Fruit fly (Drosophila melanogaster) whole organism, embryonic: Measurements from ENCODE around the gene Smvt.

Experiments
- B-H2 ChIP-seq: fragments of 200-800 bp; sonication (Bioruptor generic); optimal IDR thresholded peaks from 2 replicates; lab custom pipeline; 2018; ENCODE audit warnings: missing biosample characterization, mild to moderate bottlenecking, missing genetic modification characterization
- Bgb ChIP-seq: fragments of 200-800 bp; sonication (Bioruptor generic); IDR thresholded peaks from 2 replicates; pipeline ENCODE4 v1.3.6; 2022; ENCODE audit warnings: missing biosample characterization, missing genetic modification characterization; ENCODE audit not compliant: partially characterized antibody
- CG10543 ChIP-seq: fragments of 200-800 bp; sonication (Bioruptor generic); optimal IDR thresholded peaks from 3 replicates; lab custom pipeline; 2017; ENCODE audit warnings: missing biosample characterization, mild to moderate bottlenecking, missing genetic modification characterization, moderate library complexity
- CG11085 ChIP-seq: fragments of 200-800 bp; sonication (Bioruptor generic); IDR thresholded peaks from 2 replicates; pipeline ENCODE4 v1.3.6; 2022; ENCODE audit warnings: missing biosample characterization, missing genetic modification characterization
- CG12299 ChIP-seq: fragments of 200-800 bp; sonication (Bioruptor generic); optimal IDR thresholded peaks from 2 replicates; lab custom pipeline; 2018; ENCODE audit warnings: missing biosample characterization, mild to moderate bottlenecking, missing genetic modification characterization
- CG12659 ChIP-seq: fragments of 200-800 bp; sonication (Bioruptor generic); optimal IDR thresholded peaks from 3 replicates; lab custom pipeline; 2017; ENCODE audit warnings: mild to moderate bottlenecking, missing biosample characterization, missing genetic modification reagents, missing genetic modification characterization
- CG12769 ChIP-seq: fragments of 200-800 bp; sonication (Bioruptor generic); optimal IDR thresholded peaks from 2 replicates; lab custom pipeline; 2019; ENCODE audit warnings: missing biosample characterization, mild to moderate bottlenecking, missing genetic modification characterization, moderate library complexity
- CG14667 ChIP-seq: fragments of 200-800 bp; sonication (Bioruptor generic); IDR thresholded peaks from 2 replicates; pipeline ENCODE4 v1.3.6; 2022; ENCODE audit warnings: missing biosample characterization, missing genetic modification characterization
- CG15696 ChIP-seq: fragments of 200-800 bp; sonication (Bioruptor generic); optimal IDR thresholded peaks from 2 replicates; lab custom pipeline; 2019; ENCODE audit warnings: missing biosample characterization, mild to moderate bottlenecking, missing genetic modification characterization, moderate library complexity
- CG1602 ChIP-seq: fragments of 200-800 bp; sonication (Bioruptor generic); optimal IDR thresholded peaks from 3 replicates; lab custom pipeline; 2016; ENCODE audit warnings: missing biosample characterization, missing genetic modification characterization
- CG18619 ChIP-seq: fragments of 200-800 bp; sonication (Bioruptor generic); optimal IDR thresholded peaks from 3 replicates; lab custom pipeline; 2017; ENCODE audit warnings: missing biosample characterization, mild to moderate bottlenecking, missing genetic modification characterization
- CG2120 ChIP-seq: fragments of 200-800 bp; sonication (Bioruptor generic); optimal IDR thresholded peaks from 3 replicates; lab custom pipeline; 2016; ENCODE audit warnings: missing biosample characterization, missing genetic modification characterization
- CG30020 ChIP-seq: fragments of 200-800 bp; optimal IDR thresholded peaks from 2 replicates; lab custom pipeline; 2019; ENCODE audit warnings: missing biosample characterization, mild to moderate bottlenecking, missing genetic modification characterization, moderate library complexity
- CG42726 ChIP-seq: fragments of 200-800 bp; sonication (Bioruptor generic); IDR thresholded peaks from 2 replicates; pipeline ENCODE4 v1.3.6; 2022; ENCODE audit warnings: missing biosample characterization, missing genetic modification characterization; ENCODE audit not compliant: partially characterized antibody
- CG4820 ChIP-seq: fragments of 200-800 bp; sonication (Bioruptor generic); optimal IDR thresholded peaks from 3 replicates; lab custom pipeline; 2016; ENCODE audit warnings: missing biosample characterization, missing genetic modification characterization
- CG4854 ChIP-seq: fragments of 200-800 bp; sonication (Bioruptor generic); optimal IDR thresholded peaks from 2 replicates; lab custom pipeline; 2016; ENCODE audit warnings: missing biosample characterization, missing genetic modification characterization, inconsistent platforms
- CG9797 ChIP-seq: fragments of 200-800 bp; sonication (Bioruptor generic); optimal IDR thresholded peaks from 3 replicates; lab custom pipeline; 2018; ENCODE audit warnings: missing biosample characterization, mild to moderate bottlenecking, missing genetic modification characterization
- CHES-1-like ChIP-seq: fragments of 200-800 bp; sonication (Bioruptor generic); optimal IDR thresholded peaks from 2 replicates; lab custom pipeline; 2016; ENCODE audit warnings: missing biosample characterization, missing genetic modification characterization
- Deaf1 ChIP-seq: fragments of 200-800 bp; optimal IDR thresholded peaks from 3 replicates; lab custom pipeline; 2019; ENCODE audit warnings: missing biosample characterization, mild to moderate bottlenecking, missing genetic modification characterization, moderate library complexity
- Dip3 ChIP-seq: fragments of 200-800 bp; sonication (Bioruptor generic); optimal IDR thresholded peaks from 3 replicates; lab custom pipeline; 2016; ENCODE audit warnings: missing biosample characterization, missing genetic modification characterization
- ERR ChIP-seq: fragments of 200-800 bp; sonication (Bioruptor generic); optimal IDR thresholded peaks from 2 replicates; lab custom pipeline; 2016; ENCODE audit warnings: missing biosample characterization, missing genetic modification characterization
- Ets65A ChIP-seq: fragments of 200-800 bp; sonication (Bioruptor generic); peaks from one replicate; lab custom pipeline; 2016; ENCODE audit warnings: missing biosample characterization, missing genetic modification characterization
- HLH3B ChIP-seq: fragments of 200-800 bp; sonication (Bioruptor generic); IDR thresholded peaks from 2 replicates; pipeline ENCODE4 v1.3.6; 2022; ENCODE audit warnings: missing biosample characterization, missing genetic modification characterization
- HmgZ ChIP-seq: fragments of 200-800 bp; sonication (Bioruptor generic); optimal IDR thresholded peaks from 2 replicates; lab custom pipeline; 2018; ENCODE audit warnings: missing biosample characterization, mild to moderate bottlenecking, missing genetic modification characterization
- Hr3 ChIP-seq: fragments of 200-800 bp; sonication (Bioruptor generic); optimal IDR thresholded peaks from 3 replicates; lab custom pipeline; 2016; ENCODE audit warnings: missing biosample characterization, missing genetic modification characterization
- Hr39 ChIP-seq: fragments of >200 bp; optimal IDR thresholded peaks from 2 replicates; lab custom pipeline; 2017
- Meics ChIP-seq: fragments of 200-800 bp; sonication (Bioruptor generic); optimal IDR thresholded peaks from 2 replicates; lab custom pipeline; 2017; ENCODE audit warnings: missing biosample characterization, mild to moderate bottlenecking, missing genetic modification characterization
- NfI ChIP-seq: fragments of 200-800 bp; sonication (Bioruptor generic); optimal IDR thresholded peaks from 3 replicates; lab custom pipeline; 2018; ENCODE audit warnings: missing biosample characterization, mild to moderate bottlenecking, missing genetic modification characterization, moderate library complexity
- bbx ChIP-seq: fragments of 200-800 bp; sonication (Bioruptor generic); IDR thresholded peaks from 2 replicates; pipeline ENCODE4 v1.3.6; 2022; ENCODE audit warnings: missing biosample characterization, missing genetic modification characterization; ENCODE audit not compliant: partially characterized antibody
- chinmo ChIP-seq: fragments of 200-800 bp; sonication (Bioruptor generic); IDR thresholded peaks from 4 replicates; pipeline ENCODE4 v1.3.6; 2022; ENCODE audit warnings: missing biosample characterization, missing genetic modification characterization; ENCODE audit not compliant: partially characterized antibody
- crol ChIP-seq: fragments of 200-800 bp; sonication (Bioruptor generic); IDR thresholded peaks from 2 replicates; pipeline ENCODE4 v1.3.6; 2022; ENCODE audit warnings: missing biosample characterization, missing genetic modification characterization
- eyg ChIP-seq: fragments of 200-800 bp; sonication (Bioruptor generic); optimal IDR thresholded peaks from 3 replicates; lab custom pipeline; 2016; ENCODE audit warnings: missing biosample characterization, missing genetic modification characterization
- gro ChIP-seq: fragments of 200-800 bp; sonication (Bioruptor generic); optimal IDR thresholded peaks from 2 replicates; lab custom pipeline; 2016; ENCODE audit warnings: missing biosample characterization, missing genetic modification characterization
- h ChIP-seq: fragments of >200 bp; optimal IDR thresholded peaks from 2 replicates; lab custom pipeline; 2017
- hbn ChIP-seq: fragments of 200-800 bp; sonication (Bioruptor generic); IDR thresholded peaks from 2 replicates; pipeline ENCODE4 v1.3.6; 2022; ENCODE audit warnings: missing biosample characterization, missing genetic modification characterization; ENCODE audit not compliant: partially characterized antibody
- lov ChIP-seq, 2 experiments: fragments of 200-800 bp in 1 of 2; fragments of >200 bp in 1 of 2; sonication (Bioruptor generic) in 1 of 2; IDR thresholded peaks in 1 of 2; optimal IDR thresholded peaks in 1 of 2; 2 replicates in 1 of 2; 3 replicates in 1 of 2; pipeline versions ENCODE4 v1.3.6 to Lab custom; 2017 to 2022; ENCODE audit warnings: missing biosample characterization in 1 of 2, missing genetic modification characterization in 1 of 2
- mld ChIP-seq: fragments of 200-800 bp; sonication (Bioruptor generic); IDR thresholded peaks from 3 replicates; pipeline ENCODE4 v1.3.6; 2022; ENCODE audit warnings: missing biosample characterization, missing genetic modification characterization; ENCODE audit not compliant: partially characterized antibody
- nom ChIP-seq: fragments of 200-800 bp; sonication (Bioruptor generic); optimal IDR thresholded peaks from 2 replicates; lab custom pipeline; 2017; ENCODE audit warnings: missing biosample characterization, missing genetic modification characterization, mild to moderate bottlenecking, moderate library complexity, missing genetic modification reagents
- org-1 ChIP-seq: fragments of 200-800 bp; sonication (Bioruptor generic); optimal IDR thresholded peaks from 2 replicates; lab custom pipeline; 2017; ENCODE audit warnings: missing biosample characterization, missing genetic modification characterization
- pb ChIP-seq: fragments of 200-800 bp; sonication (Bioruptor generic); optimal IDR thresholded peaks from 3 replicates; lab custom pipeline; 2016; ENCODE audit warnings: missing biosample characterization, missing genetic modification characterization
- pho ChIP-seq: fragments of 200-800 bp; sonication (Bioruptor generic); optimal IDR thresholded peaks from 2 replicates; lab custom pipeline; 2016; ENCODE audit warnings: missing biosample characterization, missing genetic modification characterization
- run ChIP-seq: fragments of 200-800 bp; sonication (Bioruptor generic); optimal IDR thresholded peaks from 3 replicates; lab custom pipeline; 2018; ENCODE audit warnings: missing biosample characterization, mild to moderate bottlenecking, missing genetic modification characterization
- salm ChIP-seq: fragments of 200-800 bp; sonication (Bioruptor generic); optimal IDR thresholded peaks from 2 replicates; lab custom pipeline; 2018; ENCODE audit warnings: missing biosample characterization, mild to moderate bottlenecking, missing genetic modification characterization
- sens ChIP-seq: fragments of 200-800 bp; sonication (Bioruptor generic); peaks from one replicate; lab custom pipeline; 2016; ENCODE audit warnings: missing biosample characterization, missing genetic modification characterization
- seq ChIP-seq: fragments of 200-800 bp; sonication (Bioruptor generic); IDR thresholded peaks from 2 replicates; pipeline ENCODE4 v1.3.6; 2022; ENCODE audit warnings: missing biosample characterization, missing genetic modification characterization
- shn ChIP-seq: fragments of 200-800 bp; sonication (Bioruptor generic); optimal IDR thresholded peaks from 3 replicates; lab custom pipeline; 2016; ENCODE audit warnings: missing biosample characterization, missing genetic modification characterization
- sisA ChIP-seq: fragments of 200-800 bp; sonication (Bioruptor generic); IDR thresholded peaks from 2 replicates; pipeline ENCODE4 v1.3.6; 2022; ENCODE audit warnings: missing biosample characterization, missing genetic modification characterization
- slbo ChIP-seq: fragments of 200-800 bp; sonication (Bioruptor generic); IDR thresholded peaks from 2 replicates; pipeline ENCODE4 v1.3.6; 2022; ENCODE audit warnings: missing biosample characterization, missing genetic modification characterization
- slou ChIP-seq: fragments of 200-800 bp; sonication (Bioruptor generic); optimal IDR thresholded peaks from 3 replicates; lab custom pipeline; 2016; ENCODE audit warnings: missing biosample characterization, missing genetic modification characterization
- sr ChIP-seq: fragments of 200-800 bp; sonication (Bioruptor generic); IDR thresholded peaks from 3 replicates; pipeline ENCODE4 v1.3.6; 2022; ENCODE audit warnings: missing biosample characterization, missing genetic modification characterization
- ssp ChIP-seq: fragments of 200-800 bp; sonication (Bioruptor generic); IDR thresholded peaks from 2 replicates; pipeline ENCODE4 v1.3.6; 2022; ENCODE audit warnings: missing biosample characterization, missing genetic modification characterization
- tap ChIP-seq: fragments of 200-800 bp; optimal IDR thresholded peaks from 3 replicates; lab custom pipeline; 2019; ENCODE audit warnings: missing biosample characterization, mild to moderate bottlenecking, missing genetic modification characterization, moderate library complexity

The Smvt gene

DNA sequence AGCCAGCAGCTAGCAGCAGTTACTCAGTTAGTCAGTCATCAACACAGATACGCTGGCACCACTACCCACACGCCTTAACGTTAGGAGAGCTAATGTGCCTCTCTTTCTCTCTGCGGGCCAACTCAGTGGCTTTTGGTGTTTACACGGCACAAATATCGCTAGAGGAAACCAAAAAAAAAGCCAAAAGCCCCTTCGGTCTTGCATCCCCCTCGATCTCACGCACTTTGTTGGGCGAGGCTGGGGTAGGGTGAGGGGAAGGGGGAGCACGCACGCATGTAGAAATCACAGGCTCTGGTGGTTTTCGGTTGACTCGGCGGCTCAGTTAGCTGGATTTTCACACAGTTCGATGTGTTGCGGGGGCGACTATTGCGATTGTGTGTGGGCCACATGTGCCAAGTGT lies 39.4 kb downstream of the Smvt start (continued):
- TF ChIP-seq CG9797 (GFP tag; lab: Kevin White, UChicago) (no peak), gro (no peak), slou (no peak), pb (GFP tag; lab: Kevin White, UChicago) (no peak), CHES-1-like (GFP tag; lab: Kevin White, UChicago) (no peak), CG11085 (GFP tag; lab: Robert Waterston, UW) (no peak), org-1 (GFP tag; lab: Kevin White, UChicago) (no peak), CG1602 (GFP tag; lab: Kevin White, UChicago) (no peak), CG30020 (no peak), eyg (GFP tag; lab: Kevin White, UChicago) (no peak), CG14667 (GFP tag; lab: Robert Waterston, UW) (no peak), pho (no peak), h (no peak), sr (GFP tag; lab: Robert Waterston, UW) (peak; percentile 85; the same call in 2 of the 3 replicates)

DNA sequence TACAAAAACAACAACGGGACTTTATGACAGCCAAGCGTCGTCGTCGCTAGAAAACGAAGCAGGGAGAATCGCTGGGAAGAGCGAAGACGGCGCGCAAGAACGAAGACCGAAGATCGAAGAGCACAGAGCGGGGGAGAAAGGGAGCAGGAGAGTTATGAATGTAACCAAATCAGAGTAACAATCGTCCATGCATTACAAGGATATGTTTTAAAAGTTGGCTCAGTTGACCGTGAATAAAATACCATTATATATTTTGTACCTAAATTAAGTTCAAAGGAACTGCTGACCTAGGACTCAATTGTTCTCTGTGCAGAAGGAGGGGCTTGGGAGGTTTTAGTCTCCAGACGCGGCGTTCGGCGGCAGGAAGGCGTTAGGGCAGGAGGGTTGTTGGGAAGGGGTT lies 39.9 kb downstream of the Smvt start:
- no peak for TF ChIP-seq CG4854 (GFP tag; lab: Kevin White, UChicago)
- no peak for TF ChIP-seq seq
- TF ChIP-seq Dip3 = no peak
- TF ChIP-seq CG12299 = no peak
- no peak for TF ChIP-seq gro
- TF ChIP-seq tap (tag; lab: Kevin White, UChicago) = no peak
- no peak for TF ChIP-seq ERR (GFP tag; lab: Kevin White, UChicago)
- peak; percentile 52 for TF ChIP-seq Deaf1 (tag; lab: Kevin White, UChicago)
- no peak for TF ChIP-seq CG4820 (GFP tag; lab: Kevin White, UChicago)
- TF ChIP-seq CG2120 (GFP tag; lab: Kevin White, UChicago) = peak; percentile 21
- TF ChIP-seq Meics = no peak
- TF ChIP-seq CG42726 (GFP tag; lab: Robert Waterston, UW) = no peak
- TF ChIP-seq eyg (GFP tag; lab: Kevin White, UChicago) = no peak
- no peak for TF ChIP-seq shn
- peak; percentile 32 for TF ChIP-seq sens
- peak; percentile 91 for TF ChIP-seq Ets65A
- no peak for TF ChIP-seq sisA (GFP tag; lab: Robert Waterston, UW)
- TF ChIP-seq CG18619 = no peak
- no peak for TF ChIP-seq NfI (GFP tag; lab: Kevin White, UChicago)
- peak; percentile 5; the same call in 1 of the 2 replicates for TF ChIP-seq slbo
- TF ChIP-seq Hr3 (GFP tag; lab: Kevin White, UChicago) = no peak
- no peak for TF ChIP-seq lov (optimal IDR thresholded peaks at IDR 0.05; lab: Kevin White, UChicago)
- no peak for TF ChIP-seq lov (GFP tag; IDR thresholded peaks at IDR 0.05; lab: Robert Waterston, UW)
- TF ChIP-seq run (tag; lab: Kevin White, UChicago) = no peak
- TF ChIP-seq salm (tag; lab: Kevin White, UChicago) = no peak
- TF ChIP-seq CG12659 (GFP tag; lab: Kevin White, UChicago) = no peak
- TF ChIP-seq HmgZ = no peak

DNA sequence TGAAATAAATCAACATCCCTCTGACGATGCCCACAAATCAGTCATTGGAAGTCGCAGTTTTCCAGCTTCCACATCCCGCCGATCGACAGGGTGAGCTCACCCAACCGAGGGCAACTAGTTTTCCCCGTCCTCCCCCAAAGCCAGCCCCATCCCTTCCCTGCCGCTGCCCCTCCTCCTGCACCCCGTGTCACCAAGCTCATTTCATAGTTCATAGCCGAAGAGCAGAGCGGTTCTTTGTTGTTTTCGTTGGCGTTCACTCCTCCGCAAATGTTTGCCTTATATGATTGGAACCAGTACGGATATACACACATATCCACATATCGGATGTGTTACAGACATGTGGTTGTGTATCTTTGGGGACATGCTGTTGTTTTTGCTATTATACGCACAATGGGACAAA lies 41.3 kb downstream of the Smvt start:
- TF ChIP-seq slou (no peak), bbx (GFP tag; lab: Robert Waterston, UW) (no peak), ssp (GFP tag; lab: Robert Waterston, UW) (no peak), B-H2 (GFP tag; lab: Kevin White, UChicago) (no peak), nom (GFP tag; lab: Kevin White, UChicago) (peak; percentile 3), CG15696 (tag; lab: Kevin White, UChicago) (no peak), HLH3B (GFP tag; lab: Robert Waterston, UW) (no peak), sr (GFP tag; lab: Robert Waterston, UW) (peak; percentile 75), mld (GFP tag; lab: Robert Waterston, UW) (no peak), crol (GFP tag; lab: Robert Waterston, UW) (peak; percentile 81), Bgb (GFP tag; lab: Robert Waterston, UW) (no peak), chinmo (0 out of 4 replicates have a peak, but pooled peaks have one; percentile 24), CG10543 (GFP tag; lab: Kevin White, UChicago) (peak; percentile 7), Hr39 (lab: Kevin White, UChicago) (no peak), hbn (GFP tag; lab: Robert Waterston, UW) (no peak), Dip3 (no peak), CG12769 (tag; lab: Kevin White, UChicago) (peak; percentile 18)
